Fruit fly (Drosophila melanogaster) S2 (cell line): ENCODE measurements around the gene CG11891.

Experiments used
- CG8478 ChIP-seq: fragments of >200 bp; optimal IDR thresholded peaks from 2 replicates; lab custom pipeline; 2018
- CTCF ChIP-seq, 2 experiments: fragments of >200 bp; optimal IDR thresholded peaks; 2 replicates each; lab custom pipeline; 2018

- TF ChIP-seq CG8478 (lab: Kevin White, UChicago) (no peak), CTCF (optimal IDR thresholded peaks at IDR 0.05; lab: Kevin White, UChicago) (no peak)
Measured at dm6 chr3R:25305822-25306544, 36.0 kb downstream of the CG11891 start.
